Fruit fly (Drosophila melanogaster): Measurements from ENCODE around the gene CG45071.

Gene CG45071

DNA sequence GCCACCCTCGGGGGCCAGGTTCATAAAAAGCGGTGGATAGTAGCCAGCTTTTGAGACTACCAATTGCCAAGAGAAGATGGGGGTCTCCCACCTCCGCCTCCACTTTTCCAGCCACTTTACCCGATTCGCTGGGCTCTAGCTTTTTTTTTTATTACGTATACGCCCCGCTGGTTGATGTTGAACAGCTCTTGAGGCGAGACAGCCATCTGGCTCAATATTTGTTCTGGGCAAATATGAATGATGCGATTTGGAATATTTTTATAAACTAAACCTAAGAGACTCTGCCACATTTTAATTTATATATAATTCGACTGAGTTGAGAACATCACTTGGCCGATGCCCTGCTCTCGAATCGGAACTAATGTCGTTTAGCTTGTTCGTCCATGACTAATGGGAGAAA lies 44.3 kb downstream of the CG45071 start:
- TF ChIP-seq noc (tag; optimal IDR thresholded peaks at IDR 0.05), result no peak

DNA sequence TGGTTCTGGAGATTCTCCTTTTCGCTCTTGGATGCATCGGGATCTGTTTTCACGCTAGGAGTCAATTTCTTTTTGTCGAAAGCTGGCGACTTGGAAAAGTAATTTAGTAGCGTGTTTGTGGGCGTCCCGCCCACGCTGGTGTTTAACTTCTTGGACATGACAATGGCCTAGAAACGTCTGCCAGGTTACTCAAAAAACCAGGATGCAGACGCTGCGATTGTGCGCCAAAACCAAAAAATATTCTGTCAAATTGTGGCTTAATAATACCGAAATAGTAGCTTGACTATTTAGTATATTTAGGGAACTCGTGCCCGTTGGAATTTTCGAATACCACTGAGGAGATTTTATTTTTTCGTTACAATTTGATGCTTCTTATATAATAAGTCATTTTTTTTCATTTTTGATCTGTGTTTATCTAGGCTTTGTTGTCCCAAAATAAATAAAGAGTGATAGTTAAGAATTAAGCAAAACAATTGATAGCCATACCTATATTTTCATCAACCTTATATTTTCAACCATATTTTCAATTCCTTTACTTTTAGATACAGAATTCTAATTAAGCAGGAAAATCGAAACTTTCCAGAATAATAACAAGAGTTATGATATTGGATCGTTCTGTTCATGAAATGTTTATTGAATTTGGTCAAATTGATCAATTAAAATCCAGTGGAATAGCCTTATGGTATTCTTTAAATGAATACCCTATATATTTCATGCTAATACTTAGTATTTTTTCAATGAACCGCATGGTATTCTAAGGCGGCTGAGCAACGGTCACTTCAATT lies 52.8 kb downstream of the CG45071 start, which contains the start of the genes Msh6 and Prp31:
TSS of gene Msh6 (minus strand) at position 233 of the 785 bp plus-strand sequence.
TSS of gene Prp31 (plus strand) at position 771 of the 785 bp plus-strand sequence.
- no peak for TF ChIP-seq noc (tag; optimal IDR thresholded peaks at IDR 0.05)
